Worm (Caenorhabditis elegans): Measurements from ENCODE around the gene spp-8.
A peak's percentile ranks its signal among the peaks of the same experiment; 100 is the strongest.

spp-8 gene

DNA sequence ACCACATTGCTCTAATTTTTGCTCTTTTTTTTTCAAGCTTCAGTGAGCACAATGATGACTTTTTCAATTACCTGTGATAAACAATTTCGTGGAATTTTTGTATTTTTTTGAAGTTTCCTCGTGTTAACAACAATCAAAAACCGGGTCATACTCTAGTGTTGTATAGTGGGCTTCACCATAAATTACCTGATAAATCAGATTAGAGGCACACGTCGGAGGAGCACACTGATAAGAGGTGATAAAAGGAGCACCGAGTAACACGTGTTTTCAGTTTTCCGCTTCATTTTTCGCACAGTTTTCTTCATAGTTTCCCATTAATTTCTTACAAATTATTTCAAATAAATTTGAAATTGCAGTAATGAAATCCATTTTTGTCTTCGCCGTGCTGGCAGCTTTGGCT is at the start of gene spp-8:
Gene spp-8, plus strand, starts transcription at position 357 of the 400 bp plus-strand sequence.
- TF ChIP-seq W03F9.2 (tag; optimal IDR thresholded peaks at IDR 0.05) = no peak
- no peak for TF ChIP-seq him-1 (tag; optimal IDR thresholded peaks at IDR 0.05)
- TF ChIP-seq dao-5 (tag; optimal IDR thresholded peaks at IDR 0.05) = no peak

DNA sequence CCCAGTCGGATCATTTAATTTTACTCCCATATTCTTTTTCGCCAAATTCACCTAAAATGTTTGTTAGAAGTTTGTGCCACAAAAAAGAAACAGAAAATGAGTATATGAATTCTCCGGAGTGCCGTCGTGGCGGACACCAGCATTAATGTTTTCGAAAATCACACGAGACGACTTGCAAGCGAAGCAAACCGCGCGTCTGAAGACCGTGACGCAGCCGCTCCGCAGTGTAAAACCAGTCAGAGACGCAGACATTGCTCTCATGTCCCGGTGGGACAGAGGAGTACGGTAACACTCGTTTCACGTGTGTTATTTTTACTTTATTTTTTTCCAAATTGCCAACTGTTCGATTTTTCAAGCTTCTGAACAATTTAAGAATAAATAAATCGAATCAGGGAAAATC is 48.8 kb upstream of the spp-8 start, which contains the start of the genes T26A8.4 and pdtf-1:
Gene T26A8.4, minus strand, starts transcription at position 185 of the 400 bp plus-strand sequence.
Gene pdtf-1, plus strand, starts transcription at position 330 of the 400 bp plus-strand sequence.
- TF ChIP-seq dao-5 (tag; optimal IDR thresholded peaks at IDR 0.05) (no peak), him-1 (tag; optimal IDR thresholded peaks at IDR 0.05) (peak; percentile 42), W03F9.2 (tag; optimal IDR thresholded peaks at IDR 0.05) (peak; percentile 87)

DNA sequence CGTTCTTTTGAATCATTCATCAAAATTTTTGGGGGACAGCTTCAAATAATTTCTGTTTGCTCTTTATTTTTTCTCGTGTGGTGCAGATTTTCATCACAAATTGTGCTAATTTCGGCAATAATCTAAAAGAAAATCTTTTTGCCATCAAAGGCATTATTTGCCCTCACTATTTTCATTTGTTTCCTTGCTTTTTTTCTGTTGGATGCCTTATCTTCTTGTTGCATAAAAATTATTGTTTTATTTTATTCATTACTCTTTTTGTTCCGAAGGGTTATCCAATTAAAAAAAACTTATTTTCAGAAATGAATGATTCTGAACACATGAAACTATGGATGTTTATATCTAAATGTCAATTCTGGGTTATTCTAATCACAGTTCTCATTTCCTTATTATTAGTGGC is 34.6 kb upstream of the spp-8 start, which contains the start of gene T01B11.1:
Gene T01B11.1, plus strand, starts transcription at position 301 of the 400 bp plus-strand sequence.
- no peak for TF ChIP-seq him-1 (tag; optimal IDR thresholded peaks at IDR 0.05)
- no peak for TF ChIP-seq W03F9.2 (tag; optimal IDR thresholded peaks at IDR 0.05)
- TF ChIP-seq dao-5 (tag; optimal IDR thresholded peaks at IDR 0.05) = no peak

DNA sequence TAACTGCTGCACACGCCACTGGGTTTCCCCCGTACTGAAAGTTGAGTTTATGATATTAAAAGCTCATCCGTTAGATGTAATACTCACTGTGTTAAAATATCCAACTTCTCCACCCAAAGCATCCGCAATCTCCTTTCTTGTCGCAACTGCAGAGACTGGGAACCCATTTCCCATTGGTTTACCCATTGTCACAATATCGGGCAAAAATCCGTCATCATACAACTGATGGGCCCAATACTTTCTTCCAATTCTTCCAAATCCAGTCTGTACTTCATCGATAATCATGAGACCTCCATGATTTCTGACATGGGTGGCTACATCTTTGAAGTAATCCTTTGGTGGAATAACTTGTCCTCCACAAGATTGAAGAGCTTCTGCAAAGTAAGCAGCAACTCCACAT is 31.6 kb upstream of the spp-8 start:
- TF ChIP-seq dao-5 (tag; optimal IDR thresholded peaks at IDR 0.05) (no peak), W03F9.2 (tag; optimal IDR thresholded peaks at IDR 0.05) (no peak), him-1 (tag; optimal IDR thresholded peaks at IDR 0.05) (no peak)

DNA sequence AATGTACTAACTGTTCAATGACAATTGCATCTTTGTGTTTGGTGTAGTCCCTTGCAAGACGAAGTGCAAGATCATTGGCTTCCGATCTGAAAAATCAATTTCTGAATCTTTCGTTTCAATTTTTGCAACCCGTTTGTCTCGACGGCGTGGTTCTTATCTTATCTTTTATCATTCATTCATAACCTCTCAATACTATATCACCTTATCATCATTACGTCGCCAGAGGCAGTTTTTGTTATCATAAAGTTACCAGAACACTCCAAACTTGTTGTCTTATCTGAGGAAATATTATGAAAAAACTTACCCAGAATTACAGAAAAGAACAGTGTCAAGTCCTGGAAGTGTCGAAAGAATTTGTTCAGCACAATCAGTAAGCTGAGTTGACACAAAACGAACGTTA is 30.9 kb upstream of the spp-8 start:
- TF ChIP-seq dao-5 (tag; optimal IDR thresholded peaks at IDR 0.05) (no peak), W03F9.2 (tag; optimal IDR thresholded peaks at IDR 0.05) (no peak), him-1 (tag; optimal IDR thresholded peaks at IDR 0.05) (no peak)

DNA sequence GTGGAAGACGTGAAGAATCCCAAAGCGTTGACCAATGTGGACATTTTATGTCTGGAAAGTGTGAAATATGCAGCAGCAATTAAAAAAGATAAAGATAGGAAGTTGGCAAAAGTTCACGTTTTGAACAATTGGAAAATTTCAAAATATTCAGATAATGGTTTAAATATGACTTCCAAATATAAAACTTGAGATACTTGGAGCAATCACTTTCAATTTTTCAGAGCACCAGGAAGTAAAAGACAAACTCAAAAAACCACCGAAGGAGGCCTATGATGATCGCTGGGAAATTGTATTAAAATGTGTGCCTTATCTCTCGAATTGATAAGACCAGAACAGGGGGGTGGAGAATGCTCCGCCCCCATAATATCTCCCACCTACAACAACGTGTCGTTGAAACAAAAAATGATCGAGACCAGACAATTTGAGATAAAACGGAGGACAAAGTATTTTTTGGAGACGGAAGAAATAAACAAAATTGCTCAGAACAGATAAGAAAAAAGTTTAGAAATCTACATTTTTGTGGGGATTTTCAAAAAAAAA is 29.7 kb upstream of the spp-8 start, which contains the start of gene eppl-1:
Gene eppl-1, minus strand, starts transcription at position 51 of the 540 bp plus-strand sequence.
- no peak for TF ChIP-seq dao-5 (tag; optimal IDR thresholded peaks at IDR 0.05)
- no peak for TF ChIP-seq W03F9.2 (tag; optimal IDR thresholded peaks at IDR 0.05)

DNA sequence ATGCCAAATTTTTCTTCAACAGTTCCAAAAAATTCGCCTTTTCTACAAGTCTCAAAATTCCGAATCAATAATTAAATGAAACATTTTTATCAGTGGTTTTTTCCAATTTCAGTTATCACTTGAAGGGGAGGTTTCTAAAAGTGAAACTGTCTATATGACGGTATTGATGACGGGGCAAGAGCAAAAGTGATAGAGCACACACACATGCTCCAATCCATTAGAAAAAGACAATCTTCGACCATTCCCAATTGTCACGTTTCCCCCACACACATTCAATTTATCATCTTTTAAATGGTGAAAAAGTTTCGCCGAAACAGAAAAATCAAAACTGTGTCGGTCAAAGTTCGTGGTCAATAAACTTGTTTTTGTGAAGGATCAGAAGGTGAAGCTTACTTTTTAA is 28.3 kb upstream of the spp-8 start:
- TF ChIP-seq dao-5 (tag; optimal IDR thresholded peaks at IDR 0.05) = no peak
- TF ChIP-seq him-1 (tag; optimal IDR thresholded peaks at IDR 0.05) = no peak
- TF ChIP-seq W03F9.2 (tag; optimal IDR thresholded peaks at IDR 0.05) = no peak

DNA sequence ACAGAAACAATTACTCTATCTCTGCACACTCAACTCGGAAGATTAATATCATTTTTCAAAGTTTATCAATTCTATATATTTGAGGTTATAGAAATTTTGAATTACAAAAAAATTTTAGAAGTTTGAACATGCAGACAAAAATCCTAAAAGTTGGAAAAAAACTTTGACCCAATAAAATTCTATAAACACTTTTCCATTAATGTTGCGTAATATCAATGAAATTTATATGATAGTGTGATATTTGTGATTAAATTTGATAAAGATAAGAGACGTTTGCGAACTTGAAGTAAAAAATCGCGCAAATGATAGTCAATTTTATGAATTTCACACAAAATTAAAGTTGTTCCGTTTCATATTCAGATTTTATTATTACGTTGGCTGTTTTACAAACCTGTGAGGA is 27.4 kb upstream of the spp-8 start:
- no peak for TF ChIP-seq him-1 (tag; optimal IDR thresholded peaks at IDR 0.05)

DNA sequence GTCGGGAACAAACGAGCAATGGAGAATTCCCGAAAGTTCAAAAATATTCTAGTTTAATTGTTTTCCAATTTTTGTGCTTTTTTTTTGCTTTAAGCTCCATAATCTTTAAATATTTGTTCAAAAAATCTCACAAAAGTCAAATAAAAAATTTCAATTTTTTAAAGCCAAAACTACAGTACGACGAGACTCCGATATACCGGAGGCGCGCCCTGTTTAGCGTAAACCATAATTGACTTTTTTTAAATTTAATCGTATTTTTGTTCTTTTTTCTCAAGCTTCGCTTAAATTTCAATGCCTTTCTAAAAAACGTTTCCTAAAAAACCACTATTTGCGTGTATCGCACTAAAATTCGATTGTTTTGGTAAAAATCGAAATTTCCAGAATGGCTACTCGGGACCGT is 24.6 kb upstream of the spp-8 start, which contains the start of gene syx-4:
Gene syx-4, plus strand, starts transcription at position 382 of the 400 bp plus-strand sequence.
- TF ChIP-seq dao-5 (tag; optimal IDR thresholded peaks at IDR 0.05) = no peak
- TF ChIP-seq him-1 (tag; optimal IDR thresholded peaks at IDR 0.05) = no peak
- TF ChIP-seq W03F9.2 (tag; optimal IDR thresholded peaks at IDR 0.05) = no peak

DNA sequence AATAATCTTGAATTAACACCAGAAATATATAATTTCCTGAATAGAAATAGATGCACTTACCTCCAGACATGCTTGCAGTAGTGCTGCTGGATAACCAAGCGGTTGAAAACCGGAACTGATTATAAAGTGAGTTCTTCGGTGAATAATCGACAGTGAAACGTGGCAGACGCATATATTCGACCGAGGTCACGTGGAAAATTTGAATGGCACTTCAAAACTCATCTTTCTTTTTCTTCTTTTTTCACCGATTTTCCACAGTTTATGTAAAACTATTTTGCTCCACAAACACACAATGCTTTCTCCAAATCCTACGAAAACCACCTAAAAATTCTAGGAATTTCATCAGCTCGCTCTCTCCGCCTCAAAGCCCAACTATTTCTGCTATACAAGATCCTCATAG is 21.3 kb upstream of the spp-8 start, which contains the start of gene ant-1.4:
Gene ant-1.4, minus strand, starts transcription at position 101 of the 400 bp plus-strand sequence.
- TF ChIP-seq dao-5 (tag; optimal IDR thresholded peaks at IDR 0.05) = no peak
- no peak for TF ChIP-seq W03F9.2 (tag; optimal IDR thresholded peaks at IDR 0.05)
- TF ChIP-seq him-1 (tag; optimal IDR thresholded peaks at IDR 0.05) = no peak

DNA sequence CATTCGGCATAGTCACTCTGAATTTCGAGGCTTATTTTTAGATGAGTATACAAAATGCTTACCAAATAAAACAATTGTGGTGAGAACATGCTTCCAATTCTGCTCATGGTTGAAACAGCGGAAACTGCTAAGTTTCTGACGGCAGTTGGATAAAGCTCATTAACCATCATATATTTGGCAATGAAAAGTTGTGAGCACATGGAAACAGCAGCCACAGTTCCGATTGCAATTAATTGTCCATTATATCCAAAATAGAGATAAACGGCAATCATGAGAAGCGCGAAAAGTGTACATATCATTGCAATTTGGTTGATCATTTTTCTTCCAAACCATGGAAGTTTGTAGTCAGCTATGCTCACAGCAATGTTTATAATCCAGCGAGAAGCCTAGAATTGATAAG is 20.3 kb upstream of the spp-8 start:
- TF ChIP-seq him-1 (tag; optimal IDR thresholded peaks at IDR 0.05) = no peak
- TF ChIP-seq W03F9.2 (tag; optimal IDR thresholded peaks at IDR 0.05) = no peak
- no peak for TF ChIP-seq dao-5 (tag; optimal IDR thresholded peaks at IDR 0.05)

DNA sequence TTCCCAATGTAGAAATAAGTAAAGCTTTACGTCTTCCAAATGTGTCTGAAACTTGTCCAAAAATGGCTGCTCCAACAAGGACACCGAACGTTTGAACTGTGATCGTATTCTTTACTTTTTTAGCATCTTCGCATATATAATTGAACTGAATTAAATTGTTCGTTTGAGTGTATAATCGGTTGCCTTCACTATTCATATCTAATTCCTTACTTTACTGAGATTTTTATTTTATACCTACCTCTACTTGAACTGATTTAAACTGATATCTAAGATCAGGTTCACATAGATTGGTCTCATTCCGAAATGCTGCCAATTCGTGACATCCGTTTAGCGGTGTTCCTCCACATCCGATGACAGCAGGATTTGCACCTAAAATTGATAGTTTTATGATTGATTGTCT is 19.1 kb upstream of the spp-8 start:
- TF ChIP-seq W03F9.2 (tag; optimal IDR thresholded peaks at IDR 0.05) = no peak
- TF ChIP-seq him-1 (tag; optimal IDR thresholded peaks at IDR 0.05) = no peak
- no peak for TF ChIP-seq dao-5 (tag; optimal IDR thresholded peaks at IDR 0.05)

DNA sequence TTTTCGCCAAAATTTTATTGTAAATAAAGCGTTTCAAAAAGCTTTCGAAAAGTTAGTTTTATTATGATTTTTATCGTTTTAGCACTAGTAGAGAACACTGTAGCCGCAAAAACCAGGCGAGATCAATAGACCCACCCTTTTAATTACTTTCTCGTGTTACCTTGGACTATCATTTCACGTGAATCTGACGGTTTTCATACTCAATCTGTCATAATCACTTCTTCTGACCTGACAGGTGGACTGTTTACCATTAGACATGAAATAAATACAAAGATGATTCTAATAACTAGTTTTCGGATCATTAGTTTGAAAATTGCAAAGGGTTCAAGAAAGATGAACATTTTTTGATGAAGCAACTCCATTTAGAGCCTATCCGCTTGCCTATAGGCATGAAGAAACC is 18.4 kb upstream of the spp-8 start:
- TF ChIP-seq W03F9.2 (tag; optimal IDR thresholded peaks at IDR 0.05) (no peak), him-1 (tag; optimal IDR thresholded peaks at IDR 0.05) (no peak), dao-5 (tag; optimal IDR thresholded peaks at IDR 0.05) (no peak)

DNA sequence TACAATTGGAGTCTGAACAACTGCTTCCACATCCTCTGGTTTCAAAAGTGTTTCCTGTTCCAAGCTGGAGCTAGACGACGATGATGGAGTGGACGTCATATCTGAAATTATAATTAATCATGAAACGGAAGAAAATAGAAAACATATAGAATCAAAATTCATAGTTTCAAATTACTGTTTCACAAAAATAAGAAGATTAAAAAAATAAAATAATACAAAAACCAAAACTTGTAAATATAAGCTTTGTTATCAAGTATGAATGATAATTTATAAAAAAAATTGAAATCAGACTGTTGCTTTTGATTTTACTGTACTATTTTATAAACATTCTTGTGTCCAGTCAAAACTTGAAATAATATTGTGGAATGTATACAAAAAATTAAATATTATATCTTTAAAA is 17.7 kb upstream of the spp-8 start, which contains the start of gene str-176:
Gene str-176, minus strand, starts transcription at position 101 of the 400 bp plus-strand sequence.
- TF ChIP-seq him-1 (tag; optimal IDR thresholded peaks at IDR 0.05) = no peak
- no peak for TF ChIP-seq dao-5 (tag; optimal IDR thresholded peaks at IDR 0.05)
- no peak for TF ChIP-seq W03F9.2 (tag; optimal IDR thresholded peaks at IDR 0.05)

DNA sequence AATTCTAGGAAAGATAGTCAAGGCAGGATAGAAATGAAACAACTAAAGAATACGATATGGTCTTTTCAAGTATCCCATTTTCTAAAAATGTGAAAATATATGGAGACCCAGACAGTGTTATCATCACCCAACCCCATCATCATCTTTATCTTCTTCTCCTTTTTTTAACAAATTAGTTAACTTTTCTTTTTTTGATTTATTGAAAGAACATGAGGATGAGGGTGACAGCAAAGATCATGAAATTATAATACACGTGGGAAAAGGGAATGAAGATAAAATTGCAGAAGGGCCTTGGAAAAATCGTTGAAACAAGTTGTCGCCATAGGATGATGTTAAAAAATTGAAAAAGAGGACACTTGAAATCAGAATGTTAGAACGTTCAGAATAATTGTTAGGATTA is 17.3 kb upstream of the spp-8 start:
- TF ChIP-seq dao-5 (tag; optimal IDR thresholded peaks at IDR 0.05) (no peak), him-1 (tag; optimal IDR thresholded peaks at IDR 0.05) (no peak), W03F9.2 (tag; optimal IDR thresholded peaks at IDR 0.05) (no peak)

Data from whole organism, L4/young adult.